Worm (Caenorhabditis elegans): ENCODE data around the gene fbxb-116.

fbxb-116 gene

DNA sequence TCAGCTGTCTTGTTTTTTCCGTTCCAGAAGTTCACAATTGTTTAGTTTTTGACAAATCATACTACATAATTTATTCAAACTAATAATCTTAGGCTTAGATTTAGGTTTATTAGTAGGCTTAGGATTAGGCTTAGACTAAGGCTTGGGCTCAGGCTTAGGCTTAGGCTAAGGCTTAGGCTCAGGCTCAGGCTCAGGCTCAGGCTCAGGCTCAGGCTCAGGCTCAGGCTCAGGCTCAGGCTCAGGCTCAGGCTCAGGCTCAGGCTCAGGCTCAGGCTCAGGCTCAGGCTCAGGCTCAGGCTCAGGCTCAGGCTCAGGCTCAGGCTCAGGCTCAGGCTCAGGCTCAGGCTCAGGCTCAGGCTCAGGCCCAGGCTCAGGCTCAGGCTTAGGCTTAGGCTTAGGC is 4.6 kb upstream of the fbxb-116 start:
- peak; percentile 80 for TF ChIP-seq set-16 (GFP tag; IDR thresholded peaks at IDR 0.05)

DNA sequence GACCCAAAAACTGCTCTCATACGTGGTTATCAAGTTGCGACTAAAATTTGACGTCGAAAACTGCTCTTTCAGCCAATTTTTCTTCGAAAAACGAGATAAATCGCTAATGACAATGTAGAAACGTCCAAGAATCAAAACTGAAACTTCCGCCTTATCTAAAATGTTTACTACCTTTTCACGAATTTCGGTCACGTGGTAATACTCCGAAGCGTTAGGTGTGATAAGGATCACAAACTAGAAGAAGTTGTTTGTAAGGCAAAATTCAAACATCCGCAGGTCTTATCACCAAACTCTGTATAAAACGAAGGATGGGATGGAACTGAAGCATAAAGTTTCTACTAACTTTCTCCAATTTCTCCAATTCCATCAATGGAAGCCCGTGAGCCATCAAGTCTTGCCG is 3.2 kb upstream of the fbxb-116 start, which contains the start of gene sqst-3:
sqst-3 (plus strand) TSS at position 370 of the 400 bp plus-strand sequence.
- TF ChIP-seq nhr-42 (GFP tag; IDR thresholded peaks at IDR 0.05) = no peak
- TF ChIP-seq daf-16 (GFP tag; optimal IDR thresholded peaks at IDR 0.05) = no peak
- peak; percentile 82 for TF ChIP-seq daf-16 (tag; optimal IDR thresholded peaks at IDR 0.05)
- TF ChIP-seq nhr-28 (tag; optimal IDR thresholded peaks at IDR 0.05) = peak; percentile 27
- TF ChIP-seq lin-1 (GFP tag; IDR thresholded peaks at IDR 0.05) = no peak
- TF ChIP-seq mxl-3 (GFP tag; optimal IDR thresholded peaks at IDR 0.05) = no peak

DNA sequence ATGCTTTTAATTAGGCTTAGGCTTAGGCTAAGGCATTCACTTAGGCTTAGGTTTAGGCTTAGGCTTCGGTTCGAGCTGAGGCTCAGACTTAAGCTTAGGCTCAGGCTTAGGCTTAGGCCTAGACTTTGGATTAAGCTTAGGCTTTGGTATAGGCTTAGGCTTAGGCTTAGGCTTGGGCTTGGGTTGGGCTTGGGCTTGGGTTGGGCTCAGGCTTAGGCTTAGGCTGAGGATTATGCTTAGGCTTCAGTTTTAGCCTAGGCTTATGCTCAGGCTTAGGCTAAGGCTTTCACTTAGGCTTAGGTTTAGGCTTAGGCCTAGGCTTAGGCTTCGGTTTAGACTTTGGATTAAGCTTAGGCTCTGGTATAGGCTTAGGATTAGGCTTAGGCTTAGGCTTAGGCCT is 2.4 kb upstream of the fbxb-116 start:
- TF ChIP-seq ceh-20 (GFP tag; IDR thresholded peaks at IDR 0.05) = no peak
- TF ChIP-seq mep-1 (tag; optimal IDR thresholded peaks at IDR 0.05) = no peak
- TF ChIP-seq ztf-7 (tag; optimal IDR thresholded peaks at IDR 0.05) = no peak
- TF ChIP-seq aha-1 (tag) = peak; percentile 2
- TF ChIP-seq madf-5 (GFP tag; IDR thresholded peaks at IDR 0.05) = no peak
- TF ChIP-seq ceh-44 (GFP tag; IDR thresholded peaks at IDR 0.05) = no peak
- TF ChIP-seq set-16 (GFP tag; IDR thresholded peaks at IDR 0.05) = no peak

DNA sequence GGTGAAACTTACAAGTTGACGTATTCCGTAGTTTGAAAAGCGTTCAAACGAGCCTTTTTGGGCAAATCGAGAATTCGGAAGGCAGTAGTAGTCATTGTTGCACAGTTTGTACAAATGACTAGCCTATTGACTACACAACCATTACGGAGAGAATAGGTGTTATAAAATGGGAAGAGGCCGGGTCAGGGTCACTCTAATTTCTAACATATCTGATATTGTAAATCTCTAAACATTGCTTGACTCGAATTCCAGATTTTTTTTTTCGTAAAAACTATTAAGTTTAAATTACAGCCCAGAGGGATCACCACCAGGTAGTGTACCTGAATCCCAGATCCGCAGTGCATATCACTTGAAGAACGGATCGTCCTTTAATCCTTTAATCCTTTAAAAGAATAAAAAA is 3.6 kb downstream of the fbxb-116 start, which contains the start of gene fbxb-2:
fbxb-2 (minus strand) TSS at position 101 of the 400 bp plus-strand sequence.
- TF ChIP-seq jun-1 (tag; optimal IDR thresholded peaks at IDR 0.05) (no peak), arid-1 (GFP tag; conservative IDR thresholded peaks at IDR 0.05) (no peak), egl-43 (GFP tag; IDR thresholded peaks at IDR 0.05) (no peak), aha-1 (tag) (no peak), R02D3.7 (tag; optimal IDR thresholded peaks at IDR 0.05) (no peak), ceh-62 (tag; optimal IDR thresholded peaks at IDR 0.05) (no peak), unc-39 (tag; optimal IDR thresholded peaks at IDR 0.05) (no peak), nhr-77 (tag; optimal IDR thresholded peaks at IDR 0.05) (no peak), lir-3 (tag; optimal IDR thresholded peaks at IDR 0.05) (no peak)

DNA sequence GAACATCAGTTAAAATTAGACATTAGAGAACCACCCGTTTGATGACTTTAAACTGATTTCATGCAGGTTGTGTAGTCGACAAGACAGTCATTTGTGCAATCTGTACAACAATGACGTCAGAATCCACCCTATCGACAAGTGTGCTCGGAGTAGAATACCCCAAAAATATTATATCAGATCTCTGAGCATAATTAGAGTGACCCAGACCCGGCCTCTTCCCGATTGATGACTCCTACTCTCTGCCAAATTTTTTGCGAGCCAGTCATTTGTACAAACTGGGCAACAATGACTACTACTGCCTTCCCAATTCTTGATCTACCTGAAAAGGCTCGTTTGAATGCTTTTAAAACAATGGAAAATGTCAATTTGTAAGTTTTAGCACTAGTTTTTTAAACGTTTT is 6.6 kb downstream of the fbxb-116 start, which contains the start of the genes fbxb-115 and fbxb-1:
fbxb-115 (minus strand) TSS at position 101 of the 400 bp plus-strand sequence.
fbxb-1 (plus strand) TSS at position 226 of the 400 bp plus-strand sequence.
- no peak for TF ChIP-seq ceh-20 (GFP tag; IDR thresholded peaks at IDR 0.05)
- no peak for TF ChIP-seq set-16 (GFP tag; IDR thresholded peaks at IDR 0.05)
- no peak for TF ChIP-seq D1046.2 (GFP tag; IDR thresholded peaks at IDR 0.05)
- TF ChIP-seq egl-43 (GFP tag; IDR thresholded peaks at IDR 0.05) = no peak
- TF ChIP-seq zfp-2 (tag; optimal IDR thresholded peaks at IDR 0.05) = no peak

DNA sequence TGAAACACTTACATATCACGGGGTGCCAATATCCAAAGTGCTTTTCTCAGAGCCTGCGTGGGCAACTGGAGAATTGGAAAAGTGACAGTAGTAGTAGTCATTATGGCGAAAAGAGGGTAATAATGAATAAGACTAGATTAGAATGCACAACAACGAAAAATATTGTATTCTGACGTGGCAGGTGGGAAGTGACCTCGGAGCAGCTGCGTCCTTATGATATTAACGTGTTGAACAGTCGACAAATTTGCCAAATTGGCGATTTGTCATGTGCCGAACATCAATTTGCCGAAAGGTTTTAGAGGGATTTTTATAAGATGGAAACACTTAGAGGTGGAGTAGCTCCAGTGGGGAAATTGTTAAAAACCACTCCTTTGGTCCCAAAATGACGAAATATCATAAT is 17.4 kb downstream of the fbxb-116 start, which contains the start of gene str-81:
str-81 (minus strand) TSS at position 101 of the 400 bp plus-strand sequence.
- TF ChIP-seq nhr-25 (tag; optimal IDR thresholded peaks at IDR 0.05; ENCODE audit: borderline replicate concordance, insufficient read depth) (no peak), fkh-10 (GFP tag; optimal IDR thresholded peaks at IDR 0.05) (no peak), fos-1 (tag; optimal IDR thresholded peaks at IDR 0.05) (no peak), saeg-2 (GFP tag; IDR thresholded peaks at IDR 0.05) (no peak), D1046.2 (GFP tag; IDR thresholded peaks at IDR 0.05) (no peak), nhr-10 (tag; optimal IDR thresholded peaks at IDR 0.05) (no peak), lin-1 (GFP tag; IDR thresholded peaks at IDR 0.05) (no peak), F44E2.7 (GFP tag; IDR thresholded peaks at IDR 0.05) (no peak), spr-1 (tag; optimal IDR thresholded peaks at IDR 0.05) (no peak), egl-27 (tag; optimal IDR thresholded peaks at IDR 0.05) (no peak), aly-2 (tag; optimal IDR thresholded peaks at IDR 0.05) (no peak), ZK546.5 (tag; optimal IDR thresholded peaks at IDR 0.05) (no peak), madf-5 (GFP tag; IDR thresholded peaks at IDR 0.05) (no peak), nhr-6 (tag; optimal IDR thresholded peaks at IDR 0.05) (no peak)
